Worm (Caenorhabditis elegans): ENCODE data around the gene srh-115.

ce11 chrV:17248915-17249314, 6.6 kb upstream of the srh-115 start, which contains the start of gene clec-243:
- TF ChIP-seq ets-4 (tag; optimal IDR thresholded peaks at IDR 0.05) (no peak), C38D4.7 (GFP tag; optimal IDR thresholded peaks at IDR 0.05) (no peak), nfya-1 (tag; optimal IDR thresholded peaks at IDR 0.05) (no peak), nhr-11 (tag; optimal IDR thresholded peaks at IDR 0.05) (no peak), gmeb-2 (tag; optimal IDR thresholded peaks at IDR 0.05) (no peak), tbx-2 (tag; optimal IDR thresholded peaks at IDR 0.05) (no peak), hlh-13 (GFP tag; optimal IDR thresholded peaks at IDR 0.05) (no peak), pqm-1 (tag; optimal IDR thresholded peaks at IDR 0.05) (no peak), sdc-2 (tag; optimal IDR thresholded peaks at IDR 0.05) (no peak), odd-2 (tag; optimal IDR thresholded peaks at IDR 0.05) (no peak), hlh-6 (tag; optimal IDR thresholded peaks at IDR 0.05) (no peak), ceh-6 (GFP tag; optimal IDR thresholded peaks at IDR 0.05) (no peak)

All from whole organism, late embryonic.